Worm (Caenorhabditis elegans) whole organism, L4 larva: ENCODE results near the gene srab-3.

ENCODE experiments used
- F37D6.2 ChIP-seq: sonication (generic microtip); optimal IDR thresholded peaks from 2 replicates; lab custom pipeline; 2016; ENCODE audit warnings: mild to moderate bottlenecking, missing genetic modification characterization, missing compliant biosample characterization
- F44E2.7 ChIP-seq: fragments of 200-800 bp; sonication (Bioruptor generic); IDR thresholded peaks from 2 replicates; pipeline ENCODE4 v2.1.2; 2022; ENCODE audit warnings: missing genetic modification characterization, missing compliant biosample characterization
- R02D3.7 ChIP-seq: fragments of 150-350 bp; sonication (generic microtip); optimal IDR thresholded peaks from 3 replicates; lab custom pipeline; 2014; ENCODE audit warnings: missing biosample characterization, missing genetic modification characterization
- T26A8.4 ChIP-seq: fragments of 200-800 bp; sonication (Bioruptor generic); IDR thresholded peaks from 2 replicates; pipeline ENCODE4 v1.3.6; 2022; ENCODE audit warnings: missing genetic modification characterization, missing compliant biosample characterization
- Y48G9A.11 ChIP-seq: fragments of 200-800 bp; sonication (Bioruptor generic); IDR thresholded peaks from 2 replicates; pipeline ENCODE4 v1.3.6; 2022; ENCODE audit warnings: missing genetic modification reagents, missing genetic modification characterization, missing compliant biosample characterization
- aha-1 ChIP-seq: fragments of 150-350 bp; peaks from one replicate; lab custom pipeline; 2014; ENCODE audit warnings: missing biosample characterization, missing genetic modification characterization
- aly-2 ChIP-seq: sonication (generic microtip); optimal IDR thresholded peaks from 2 replicates; lab custom pipeline; 2018; ENCODE audit warnings: missing biosample characterization, missing genetic modification characterization
- arid-1 ChIP-seq: fragments of 200-800 bp; sonication (Bioruptor generic); conservative IDR thresholded peaks from 2 replicates; pipeline ENCODE4 v1.3.6; 2022; ENCODE audit warnings: missing genetic modification reagents, missing genetic modification characterization, missing compliant biosample characterization
- ceh-28 ChIP-seq: fragments of 150-350 bp; optimal IDR thresholded peaks from 2 replicates; lab custom pipeline; 2014; ENCODE audit warnings: missing biosample characterization, missing genetic modification reagents, missing genetic modification characterization
- ctbp-1 ChIP-seq: fragments of 200-800 bp; sonication (Bioruptor generic); IDR thresholded peaks from 2 replicates; pipeline ENCODE4 v1.3.6; 2022; ENCODE audit warnings: missing genetic modification reagents, missing genetic modification characterization, missing compliant biosample characterization
- daf-16 ChIP-seq, 3 experiments: sonication (generic microtip); optimal IDR thresholded peaks; 2 replicates each; lab custom pipeline; 2016 to 2017; ENCODE audit warnings: missing genetic modification characterization in 3 of 3, missing genetic modification reagents in 3 of 3, mild to moderate bottlenecking in 2 of 3, missing compliant biosample characterization in 2 of 3, missing biosample characterization in 1 of 3, moderate library complexity in 1 of 3
- daf-19 ChIP-seq: fragments of 200-800 bp; sonication (Bioruptor generic); conservative IDR thresholded peaks from 2 replicates; pipeline ENCODE4 v1.3.6; 2022; ENCODE audit warnings: missing genetic modification characterization, missing compliant biosample characterization
- dmd-6 ChIP-seq: fragments of 200-800 bp; sonication (Bioruptor generic); IDR thresholded peaks from 2 replicates; pipeline ENCODE4 v1.3.6; 2022; ENCODE audit warnings: missing genetic modification reagents, missing genetic modification characterization, missing compliant biosample characterization
- dve-1 ChIP-seq: sonication (generic microtip); optimal IDR thresholded peaks from 2 replicates; lab custom pipeline; 2017; ENCODE audit warnings: antibody characterized with exemption, mild to moderate bottlenecking, missing genetic modification characterization, missing compliant biosample characterization; ENCODE audit not compliant: insufficient read depth
- lsy-2 ChIP-seq, 2 experiments: fragments of 150-350 bp in 1 of 2; sonication (generic microtip) in 1 of 2; optimal IDR thresholded peaks; 2 replicates each; lab custom pipeline; 2014 to 2017; ENCODE audit warnings: missing biosample characterization in 2 of 2, missing genetic modification characterization in 2 of 2
- madf-9 ChIP-seq: fragments of 200-800 bp; sonication (Bioruptor generic); conservative IDR thresholded peaks from 2 replicates; pipeline ENCODE4 v1.3.6; 2022; ENCODE audit warnings: missing genetic modification reagents, missing genetic modification characterization, missing compliant biosample characterization
- mdl-1 ChIP-seq, 2 experiments: fragments of 150-350 bp in 1 of 2; sonication (generic microtip) in 1 of 2; optimal IDR thresholded peaks; 2 replicates each; lab custom pipeline; 2014 to 2017; ENCODE audit warnings: missing biosample characterization in 2 of 2, missing genetic modification characterization in 2 of 2
- mep-1 ChIP-seq: fragments of 150-350 bp; sonication (generic microtip); optimal IDR thresholded peaks from 3 replicates; lab custom pipeline; 2014; ENCODE audit warnings: missing biosample characterization, missing genetic modification characterization
- mes-2 ChIP-seq: sonication (generic microtip); optimal IDR thresholded peaks from 2 replicates; lab custom pipeline; 2016; ENCODE audit warnings: missing genotype, mild to moderate bottlenecking, missing genetic modification characterization, missing compliant biosample characterization; ENCODE audit not compliant: poor library complexity, severe bottlenecking
- nhr-111 ChIP-seq: fragments of 200-800 bp; sonication (Bioruptor generic); optimal IDR thresholded peaks from 2 replicates; lab custom pipeline; 2018; ENCODE audit warnings: mild to moderate bottlenecking, missing genetic modification characterization, missing compliant biosample characterization
- nhr-237 ChIP-seq: sonication (generic microtip); optimal IDR thresholded peaks from 2 replicates; lab custom pipeline; 2017; ENCODE audit warnings: missing biosample characterization, missing genetic modification characterization
- nhr-28 ChIP-seq: fragments of 150-350 bp; optimal IDR thresholded peaks from 2 replicates; lab custom pipeline; 2014; ENCODE audit warnings: missing biosample characterization, missing genetic modification characterization
- nhr-42 ChIP-seq: fragments of 200-800 bp; sonication (Bioruptor generic); IDR thresholded peaks from 2 replicates; pipeline ENCODE4 v1.3.6; 2022; ENCODE audit warnings: missing genetic modification characterization, missing compliant biosample characterization
- nhr-6 ChIP-seq: fragments of 150-350 bp; optimal IDR thresholded peaks from 2 replicates; lab custom pipeline; 2014; ENCODE audit warnings: missing biosample characterization, missing genetic modification characterization
- nhr-76 ChIP-seq: fragments of 150-350 bp; optimal IDR thresholded peaks from 2 replicates; lab custom pipeline; 2014; ENCODE audit warnings: missing biosample characterization, missing genetic modification characterization
- pha-4 ChIP-seq, 2 experiments: fragments of 150-350 bp in 1 of 2; fragments of 200-800 bp in 1 of 2; sonication (Bioruptor generic) in 1 of 2; IDR thresholded peaks in 1 of 2; optimal IDR thresholded peaks in 1 of 2; 2 replicates each; pipeline versions ENCODE4 v1.3.6 to Lab custom; 2014 to 2022; ENCODE audit warnings: missing genetic modification characterization in 2 of 2, missing genetic modification reagents in 2 of 2, missing biosample characterization in 1 of 2, missing compliant biosample characterization in 1 of 2
- php-3 ChIP-seq: fragments of 200-800 bp; sonication (Bioruptor generic); IDR thresholded peaks from 2 replicates; pipeline ENCODE4 v1.3.6; 2022; ENCODE audit warnings: missing genetic modification reagents, missing genetic modification characterization, missing compliant biosample characterization
- pqm-1 ChIP-seq: sonication (generic microtip); optimal IDR thresholded peaks from 2 replicates; lab custom pipeline; 2017; ENCODE audit warnings: missing biosample characterization, missing genetic modification characterization
- rbr-2 ChIP-seq: sonication (generic microtip); optimal IDR thresholded peaks from 2 replicates; lab custom pipeline; 2016; ENCODE audit warnings: missing genotype, missing genetic modification characterization, missing compliant biosample characterization
- snpc-4 ChIP-seq: fragments of 150-350 bp; optimal IDR thresholded peaks from 2 replicates; lab custom pipeline; 2014; ENCODE audit warnings: missing biosample characterization, missing genetic modification characterization
- spr-1 ChIP-seq: sonication (generic microtip); optimal IDR thresholded peaks from 2 replicates; lab custom pipeline; 2016; ENCODE audit warnings: mild to moderate bottlenecking, missing genetic modification characterization, missing compliant biosample characterization
- unc-62 ChIP-seq, 3 experiments: fragments of 150-350 bp in 1 of 3; sonication (generic microtip); optimal IDR thresholded peaks in 2 of 3; peaks in 1 of 3; 1 replicate in 1 of 3; 2 replicates in 2 of 3; lab custom pipeline; 2014 to 2017; ENCODE audit warnings: missing biosample characterization in 3 of 3, missing genetic modification characterization in 3 of 3, missing genetic modification reagents in 3 of 3, missing genotype in 1 of 3

Gene srab-3

ce11 chrV:5130018-5130417, 22.3 kb upstream of the srab-3 start, which contains the start of gene F14F9.8:
F14F9.8 (plus strand) TSS chrV:5130318.
- peak in 1 of 2 experiments; percentile 4 for TF ChIP-seq unc-62 (GFP tag; optimal IDR thresholded peaks at IDR 0.05 in 1 of 2; lab: Kevin White, UChicago)
- TF ChIP-seq unc-62 (tag; optimal IDR thresholded peaks at IDR 0.05; lab: Kevin White, UChicago): no peak
- TF ChIP-seq snpc-4 (tag; lab: Kevin White, UChicago): no peak
- TF ChIP-seq aha-1 (tag; lab: Kevin White, UChicago): peak; percentile 79

ce11 chrV:5126793-5127192, 19.1 kb upstream of the srab-3 start, which contains the start of gene F14F9.5:
F14F9.5 (plus strand) TSS chrV:5127093.
- TF ChIP-seq ctbp-1 (no peak), nhr-76 (no peak), ceh-28 (tag; lab: Kevin White, UChicago) (no peak), F37D6.2 (tag; lab: Kevin White, UChicago) (no peak), mep-1 (tag; lab: Kevin White, UChicago) (no peak)

ce11 chrV:5119679-5120078, 12.0 kb upstream of the srab-3 start, which contains the start of gene sid-1:
sid-1 (plus strand) TSS chrV:5119970.
- TF ChIP-seq nhr-111: no peak
- peak; percentile 59 for TF ChIP-seq pqm-1 (tag; lab: Kevin White, UChicago)
- no peak for TF ChIP-seq daf-16 (GFP tag; optimal IDR thresholded peaks at IDR 0.05; lab: Kevin White, UChicago)
- TF ChIP-seq daf-16 (tag; optimal IDR thresholded peaks at IDR 0.05; lab: Kevin White, UChicago): peak; percentile 81
- no peak for TF ChIP-seq spr-1 (tag; lab: Kevin White, UChicago)
- no peak for TF ChIP-seq pha-4 (GFP tag; IDR thresholded peaks at IDR 0.05; lab: Robert Waterston, UW)
- TF ChIP-seq pha-4 (tag; optimal IDR thresholded peaks at IDR 0.05; lab: Kevin White, UChicago): no peak
- TF ChIP-seq arid-1 (GFP tag; lab: Robert Waterston, UW): no peak
- TF ChIP-seq nhr-42 (GFP tag; lab: Robert Waterston, UW): no peak
- no peak for TF ChIP-seq rbr-2
- TF ChIP-seq nhr-237 (tag; lab: Kevin White, UChicago): no peak
- peak; percentile 5 for TF ChIP-seq dve-1 (tag; lab: Kevin White, UChicago)
- TF ChIP-seq dmd-6 (GFP tag; lab: Robert Waterston, UW): peak; percentile 8; the same call in 1 of the 2 replicates
- peak; percentile 54 for TF ChIP-seq nhr-28 (tag; lab: Kevin White, UChicago)
- no peak for TF ChIP-seq aly-2
- TF ChIP-seq madf-9 (GFP tag; lab: Robert Waterston, UW): no peak
- TF ChIP-seq daf-19 (GFP tag; lab: Robert Waterston, UW): no peak
- TF ChIP-seq mep-1 (tag; lab: Kevin White, UChicago): no peak

DNA sequence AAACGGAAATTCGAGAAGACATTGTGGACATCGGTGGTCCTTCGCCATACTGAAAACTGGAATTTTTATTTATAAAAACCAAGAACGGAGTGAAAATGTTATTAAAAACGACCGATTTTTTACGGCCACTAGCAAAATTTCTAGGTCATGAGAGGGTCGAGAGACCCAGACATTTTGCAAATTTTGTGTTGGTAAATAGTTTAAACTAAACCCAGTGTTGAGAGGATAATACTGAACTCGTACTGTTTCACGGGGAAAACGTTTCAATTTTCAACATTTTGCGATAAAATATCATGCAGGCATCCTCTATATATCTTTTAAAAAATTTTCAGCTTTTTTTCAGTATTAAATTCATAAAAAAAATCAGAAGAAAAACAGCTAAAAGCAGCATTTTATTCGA, 11.4 kb upstream of the srab-3 start, which contains the start of gene C04F5.9:
C04F5.9 (minus strand) TSS at position 101 of the 400 bp plus-strand sequence.
- peak; percentile 21 for TF ChIP-seq mes-2
- TF ChIP-seq Y48G9A.11 (GFP tag; lab: Robert Waterston, UW): no peak
- TF ChIP-seq mdl-1 (tag; optimal IDR thresholded peaks at IDR 0.05; lab: Kevin White, UChicago): no peak
- TF ChIP-seq R02D3.7 (tag; lab: Kevin White, UChicago): no peak
- TF ChIP-seq nhr-6: no peak
- TF ChIP-seq lsy-2 (tag; optimal IDR thresholded peaks at IDR 0.05; lab: Kevin White, UChicago): no peak
- TF ChIP-seq F44E2.7 (GFP tag; lab: Robert Waterston, UW): no peak
- no peak for TF ChIP-seq ceh-28 (tag; lab: Kevin White, UChicago)
- TF ChIP-seq php-3 (GFP tag; lab: Robert Waterston, UW): no peak

DNA sequence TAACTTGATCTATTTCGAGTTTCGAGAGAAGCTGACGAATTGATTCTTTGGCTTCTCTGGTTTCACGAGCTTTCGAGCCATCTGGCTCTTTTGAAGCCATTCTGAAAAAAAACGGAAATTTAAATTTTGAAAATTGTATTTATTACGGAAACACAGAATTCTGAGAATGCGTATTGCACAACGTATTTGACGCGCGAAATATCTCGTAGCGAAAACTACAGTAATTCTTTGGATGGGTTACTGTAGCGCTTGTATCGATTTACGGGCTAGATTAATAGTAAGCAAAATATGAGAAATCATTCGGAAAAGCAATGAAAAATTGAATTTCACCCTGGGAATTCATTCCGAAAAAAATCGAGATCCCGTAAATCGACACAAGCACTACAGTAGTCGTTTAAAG, 5.9 kb upstream of the srab-3 start, which contains the start of gene C04F5.8:
C04F5.8 (minus strand) TSS at position 101 of the 400 bp plus-strand sequence.
- TF ChIP-seq T26A8.4 (GFP tag; lab: Robert Waterston, UW) (no peak), pha-4 (GFP tag; IDR thresholded peaks at IDR 0.05; lab: Robert Waterston, UW) (no peak), pha-4 (tag; optimal IDR thresholded peaks at IDR 0.05; lab: Kevin White, UChicago) (no peak), dmd-6 (GFP tag; lab: Robert Waterston, UW) (no peak)
